Worm (Caenorhabditis elegans): ENCODE data around the gene nhr-221.

DNA sequence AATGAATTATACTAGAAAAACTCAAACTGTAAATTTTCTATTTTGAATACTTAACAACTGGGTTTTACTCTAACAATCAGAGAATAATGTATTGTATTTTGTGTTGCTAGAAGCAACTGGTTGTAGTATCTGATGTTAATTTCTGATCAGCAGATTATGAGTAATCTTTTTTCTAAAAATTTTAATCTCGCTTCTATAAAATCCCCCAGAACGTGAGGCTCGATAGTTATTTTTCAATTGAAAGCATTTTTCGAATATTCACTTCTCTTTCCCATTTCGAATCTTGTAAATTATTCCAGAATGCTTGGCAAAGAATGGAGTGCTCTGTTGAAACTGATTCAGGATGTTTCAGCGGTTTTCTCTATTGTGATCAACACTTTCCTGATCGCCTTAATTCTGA, 17.3 kb downstream of the nhr-221 start, which contains the start of gene str-227:
- no peak for TF ChIP-seq ama-1 (optimal IDR thresholded peaks at IDR 0.05)
- TF ChIP-seq B0310.2 (tag; optimal IDR thresholded peaks at IDR 0.05): no peak
- TF ChIP-seq tbx-37 (GFP tag; conservative IDR thresholded peaks at IDR 0.05): no peak
- no peak for TF ChIP-seq hmg-4 (GFP tag; optimal IDR thresholded peaks at IDR 0.05)
- TF ChIP-seq ceh-36 (tag; optimal IDR thresholded peaks at IDR 0.05): no peak
- TF ChIP-seq tbx-11 (GFP tag; IDR thresholded peaks at IDR 0.05): no peak
- no peak for TF ChIP-seq hmbx-1 (tag; optimal IDR thresholded peaks at IDR 0.05)
- no peak for TF ChIP-seq aly-1 (tag; optimal IDR thresholded peaks at IDR 0.05)
- TF ChIP-seq ets-7 (tag; optimal IDR thresholded peaks at IDR 0.05): no peak
- TF ChIP-seq F13C5.2 (tag; optimal IDR thresholded peaks at IDR 0.05): no peak
- TF ChIP-seq pes-1 (GFP tag; IDR thresholded peaks at IDR 0.05): no peak
- TF ChIP-seq hnd-1 (tag; optimal IDR thresholded peaks at IDR 0.05): no peak
- TF ChIP-seq flt-1 (GFP tag; IDR thresholded peaks at IDR 0.05): no peak

All from whole organism, early embryonic.